Fruit fly (Drosophila melanogaster) S2 (cell line): ENCODE results near the gene CG14947.

Experiments used
- CG8478 ChIP-seq: fragments of >200 bp; optimal IDR thresholded peaks from 2 replicates; lab custom pipeline; 2018
- CTCF ChIP-seq, 2 experiments: fragments of >200 bp; optimal IDR thresholded peaks; 2 replicates each; lab custom pipeline; 2018

DNA sequence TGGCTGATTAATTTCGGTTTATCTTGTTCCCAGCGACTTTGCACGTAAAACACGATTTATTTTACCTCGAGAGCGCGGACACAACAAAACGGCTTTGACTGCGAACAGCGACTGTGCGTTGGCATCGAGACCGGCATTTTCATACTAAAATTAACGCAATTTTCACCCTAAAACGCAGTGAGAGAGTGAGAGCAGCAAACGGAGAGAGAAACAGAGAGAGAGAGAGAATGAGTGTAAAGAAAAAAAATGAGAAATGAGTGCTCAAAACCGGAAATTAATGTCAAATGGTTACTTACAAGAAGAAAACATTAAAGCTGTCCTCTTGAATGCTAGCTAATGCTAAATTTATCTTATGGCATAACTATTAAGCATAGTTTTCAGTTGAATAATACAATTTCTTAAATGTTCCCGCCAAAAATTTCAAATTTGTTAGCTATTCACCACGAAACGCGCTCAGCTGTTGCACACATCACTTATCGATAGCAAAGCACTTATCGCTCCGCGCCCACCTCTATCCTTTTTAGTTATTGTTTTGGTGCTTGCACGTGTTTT is 20.0 kb upstream of the CG14947 start, which contains the start of the genes JhI-21, RpL7-like and CG34164:
- TF ChIP-seq CTCF (optimal IDR thresholded peaks at IDR 0.05; lab: Kevin White, UChicago) (no peak), CG8478 (lab: Kevin White, UChicago) (no peak)
